Worm (Caenorhabditis elegans) whole organism, L4/young adult: Measurements from ENCODE around the gene K09D9.14.

Source experiments
- dao-5 ChIP-seq: sonication (generic microtip); optimal IDR thresholded peaks from 2 replicates; lab custom pipeline; 2016; ENCODE audit warnings: missing genotype, missing genetic modification characterization, moderate library complexity, missing compliant biosample characterization
- him-1 ChIP-seq: sonication (generic microtip); optimal IDR thresholded peaks from 2 replicates; lab custom pipeline; 2016; ENCODE audit warnings: missing genotype, missing genetic modification reagents, missing genetic modification characterization, missing compliant biosample characterization

DNA sequence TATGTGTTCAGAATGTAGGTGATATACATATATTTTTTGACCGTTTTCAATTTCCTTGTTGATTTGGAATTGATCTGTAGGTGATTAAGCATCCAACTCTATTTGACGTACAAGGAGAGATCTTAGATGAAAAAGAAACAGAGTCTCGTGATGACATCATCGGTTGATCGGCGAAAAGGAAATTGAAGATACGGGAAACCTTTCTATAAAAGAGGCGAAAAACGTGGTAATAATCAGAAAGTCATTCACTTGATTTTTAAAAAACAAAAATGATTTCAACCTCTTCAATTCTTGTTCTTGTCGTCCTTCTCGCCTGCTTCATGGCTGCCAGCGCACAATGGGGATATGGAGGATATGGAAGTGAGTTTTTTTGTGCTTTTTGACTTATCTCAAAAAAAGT lies 37.5 kb downstream of the K09D9.14 start, which contains the start of gene nlp-29:
- TF ChIP-seq him-1 (tag; lab: Kevin White, UChicago): no peak
- no peak for TF ChIP-seq dao-5 (tag; lab: Kevin White, UChicago)
